Worm (Caenorhabditis elegans): ENCODE results near the gene R01B10.3.

DNA sequence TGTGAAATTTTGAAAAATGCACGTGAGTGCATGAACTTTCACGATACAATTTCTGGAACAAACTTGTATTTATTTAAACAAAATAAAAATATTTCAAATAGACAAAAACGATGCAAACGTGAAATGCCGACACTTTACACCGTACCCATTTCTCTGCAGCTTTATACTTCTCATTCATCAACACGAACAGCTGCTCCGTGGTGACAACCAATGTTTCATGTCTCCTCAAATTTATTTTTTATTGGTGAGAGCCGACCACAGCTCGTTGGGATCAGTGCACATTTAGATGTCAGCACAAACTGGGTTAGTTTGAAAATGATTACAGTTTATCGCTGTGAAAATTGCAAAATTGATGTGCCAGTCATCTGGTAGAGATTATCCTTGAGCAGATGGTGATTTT is 49.3 kb downstream of the R01B10.3 start:
- TF ChIP-seq elt-3 (tag; optimal IDR thresholded peaks at IDR 0.05) (no peak), nhr-12 (tag; optimal IDR thresholded peaks at IDR 0.05) (no peak), ham-2 (GFP tag; optimal IDR thresholded peaks at IDR 0.05) (no peak), elt-1 (tag; optimal IDR thresholded peaks at IDR 0.05; ENCODE audit: borderline replicate concordance, insufficient read depth) (no peak)
